Worm (Caenorhabditis elegans) whole organism, early embryonic: ENCODE results near the gene F09E5.3.

ENCODE experiments used
- B0310.2 ChIP-seq: sonication (generic microtip); optimal IDR thresholded peaks from 2 replicates; lab custom pipeline; 2016; ENCODE audit warnings: mild to moderate bottlenecking, missing genetic modification characterization, missing compliant biosample characterization
- ama-1 ChIP-seq: fragments of 150-350 bp; optimal IDR thresholded peaks from 2 replicates; lab custom pipeline; 2014
- ceh-13 ChIP-seq: fragments of 200-800 bp; sonication (Bioruptor generic); optimal IDR thresholded peaks from 2 replicates; lab custom pipeline; 2018; ENCODE audit warnings: mild to moderate bottlenecking, missing genetic modification characterization, missing compliant biosample characterization
- ets-7 ChIP-seq: sonication (generic microtip); optimal IDR thresholded peaks from 2 replicates; lab custom pipeline; 2016; ENCODE audit warnings: missing genotype, missing genetic modification characterization, missing compliant biosample characterization
- flt-1 ChIP-seq: fragments of 200-800 bp; sonication (Bioruptor generic); IDR thresholded peaks from 2 replicates; pipeline ENCODE4 v1.3.6; 2022; ENCODE audit warnings: missing genetic modification characterization, missing compliant biosample characterization
- hmbx-1 ChIP-seq: sonication (generic microtip); optimal IDR thresholded peaks from 2 replicates; lab custom pipeline; 2016; ENCODE audit warnings: mild to moderate bottlenecking, missing genetic modification characterization, missing compliant biosample characterization
- hmg-4 ChIP-seq: fragments of 200-800 bp; sonication (Bioruptor generic); optimal IDR thresholded peaks from 2 replicates; lab custom pipeline; 2018; ENCODE audit warnings: mild to moderate bottlenecking, missing genetic modification characterization, missing compliant biosample characterization
- hnd-1 ChIP-seq: sonication (generic microtip); optimal IDR thresholded peaks from 2 replicates; lab custom pipeline; 2016; ENCODE audit warnings: missing genetic modification characterization, missing compliant biosample characterization
- sea-1 ChIP-seq: fragments of 200-800 bp; sonication (Bioruptor generic); conservative IDR thresholded peaks from 2 replicates; pipeline ENCODE4 v1.3.6; 2022; ENCODE audit warnings: missing genetic modification characterization, missing compliant biosample characterization
- tbx-37 ChIP-seq: fragments of 200-800 bp; sonication (Bioruptor generic); conservative IDR thresholded peaks from 2 replicates; pipeline ENCODE4 v1.3.6; 2022; ENCODE audit warnings: missing genetic modification reagents, missing genetic modification characterization, missing compliant biosample characterization

ce11 chrII:5324653-5325052 is 49.1 kb upstream of the F09E5.3 start:
- no peak for TF ChIP-seq ama-1 (lab: Kevin White, UChicago)
- TF ChIP-seq tbx-37 (GFP tag; lab: Robert Waterston, UW): no peak
- TF ChIP-seq B0310.2 (tag; lab: Kevin White, UChicago): no peak
- TF ChIP-seq flt-1 (GFP tag; lab: Robert Waterston, UW): no peak
- no peak for TF ChIP-seq hmg-4 (GFP tag; lab: Kevin White, UChicago)
- no peak for TF ChIP-seq ets-7 (tag; lab: Kevin White, UChicago)
- TF ChIP-seq sea-1: no peak
- TF ChIP-seq hnd-1 (tag; lab: Kevin White, UChicago): no peak
- no peak for TF ChIP-seq ceh-13
- TF ChIP-seq hmbx-1 (tag; lab: Kevin White, UChicago): no peak
